Fruit fly (Drosophila melanogaster) whole organism, wandering third instar larva: ENCODE measurements around the gene betaGlu.

Experiments
- Abd-B ChIP-seq: fragments of >200 bp; optimal IDR thresholded peaks from 2 replicates; lab custom pipeline; 2017; ENCODE audit warnings: missing biosample characterization, missing genetic modification characterization
- CG32264 ChIP-seq: fragments of 200-800 bp; sonication (Bioruptor generic); optimal IDR thresholded peaks from 2 replicates; lab custom pipeline; 2016; ENCODE audit warnings: missing biosample characterization, missing genetic modification characterization
- CG9705 ChIP-seq: fragments of 200-800 bp; sonication (Bioruptor generic); optimal IDR thresholded peaks from 2 replicates; lab custom pipeline; 2018; ENCODE audit warnings: missing biosample characterization, mild to moderate bottlenecking, missing genetic modification characterization
- Dfd ChIP-seq: fragments of >200 bp; optimal IDR thresholded peaks from 2 replicates; lab custom pipeline; 2017; ENCODE audit warnings: missing biosample characterization, missing genetic modification characterization
- GATAd ChIP-seq: sonication (Bioruptor generic); optimal IDR thresholded peaks from 2 replicates; lab custom pipeline; 2016; ENCODE audit warnings: missing biosample characterization, missing genetic modification characterization
- HLH106 ChIP-seq: fragments of 200-800 bp; optimal IDR thresholded peaks from 3 replicates; lab custom pipeline; 2019; ENCODE audit warnings: missing biosample characterization, mild to moderate bottlenecking, missing genetic modification characterization, moderate library complexity
- Hnf4 ChIP-seq: fragments of 200-800 bp; sonication (Bioruptor generic); optimal IDR thresholded peaks from 2 replicates; lab custom pipeline; 2016; ENCODE audit warnings: missing biosample characterization, mild to moderate bottlenecking, missing genetic modification characterization
- Hr83 ChIP-seq: fragments of 200-300 bp; sonication (Bioruptor generic); optimal IDR thresholded peaks from 2 replicates; lab custom pipeline; 2016; ENCODE audit warnings: missing biosample characterization, mild to moderate bottlenecking, missing genetic modification characterization, moderate library complexity; ENCODE audit not compliant: poor library complexity, severe bottlenecking
- Jra ChIP-seq: sonication (Bioruptor generic); optimal IDR thresholded peaks from 2 replicates; lab custom pipeline; 2016; ENCODE audit warnings: missing biosample characterization, missing genetic modification characterization
- Mio ChIP-seq: sonication (Bioruptor generic); optimal IDR thresholded peaks from 2 replicates; lab custom pipeline; 2016; ENCODE audit warnings: missing biosample characterization, missing genetic modification characterization
- Myc ChIP-seq: fragments of >200 bp; optimal IDR thresholded peaks from 2 replicates; lab custom pipeline; 2017
- N ChIP-seq: fragments of >200 bp; optimal IDR thresholded peaks from 2 replicates; lab custom pipeline; 2018; ENCODE audit warnings: missing biosample characterization, missing external identifiers, missing genetic modification characterization
- OdsH ChIP-seq: fragments of 200-800 bp; sonication (Bioruptor generic); optimal IDR thresholded peaks from 2 replicates; lab custom pipeline; 2016; ENCODE audit warnings: missing biosample characterization, mild to moderate bottlenecking, missing genetic modification characterization
- Rel ChIP-seq, 2 experiments: fragments of 200-800 bp; sonication (Bioruptor generic) in 1 of 2; optimal IDR thresholded peaks; 2 replicates in 1 of 2; 3 replicates in 1 of 2; lab custom pipeline; 2016 to 2019; ENCODE audit warnings: mild to moderate bottlenecking in 2 of 2, missing biosample characterization in 2 of 2, missing genetic modification characterization in 2 of 2, moderate library complexity in 1 of 2
- Sp1 ChIP-seq: fragments of 200-800 bp; sonication (Bioruptor generic); optimal IDR thresholded peaks from 3 replicates; lab custom pipeline; 2019; ENCODE audit warnings: missing biosample characterization, mild to moderate bottlenecking, missing genetic modification characterization, moderate library complexity
- Vsx2 ChIP-seq: fragments of 200-300, 225-300 bp; sonication (Bioruptor generic); optimal IDR thresholded peaks from 2 replicates; lab custom pipeline; 2018; ENCODE audit warnings: missing biosample characterization, missing genetic modification characterization; ENCODE audit not compliant: partially characterized antibody
- brk ChIP-seq: fragments of 200-800 bp; sonication (Bioruptor generic); optimal IDR thresholded peaks from 2 replicates; lab custom pipeline; 2016; ENCODE audit warnings: missing biosample characterization, mild to moderate bottlenecking, missing genetic modification characterization
- dl ChIP-seq, 2 experiments: fragments of 175-275, 200-275 bp in 1 of 2; fragments of 200-275 bp in 1 of 2; sonication (Bioruptor generic); optimal IDR thresholded peaks; lab custom pipeline; 2018; ENCODE audit warnings: mild to moderate bottlenecking in 2 of 2, missing biosample characterization in 2 of 2, missing genetic modification characterization in 2 of 2, moderate library complexity in 2 of 2; ENCODE audit not compliant: partially characterized antibody in 2 of 2, insufficient read depth in 1 of 2
- dmrt93B ChIP-seq: fragments of 200-800 bp; sonication (Bioruptor generic); optimal IDR thresholded peaks from 2 replicates; lab custom pipeline; 2018; ENCODE audit warnings: missing biosample characterization, mild to moderate bottlenecking, missing genetic modification characterization
- dsf ChIP-seq: sonication (Bioruptor generic); optimal IDR thresholded peaks from 2 replicates; lab custom pipeline; 2016; ENCODE audit warnings: missing biosample characterization, missing genetic modification characterization, borderline replicate concordance
- ey ChIP-seq: fragments of 200-800 bp; sonication (Bioruptor generic); optimal IDR thresholded peaks from 2 replicates; lab custom pipeline; 2016; ENCODE audit warnings: missing biosample characterization, missing genetic modification characterization
- foxo ChIP-seq, 2 experiments: fragments of 200-800 bp; sonication (Bioruptor generic); optimal IDR thresholded peaks; 2 replicates in 1 of 2; 3 replicates in 1 of 2; lab custom pipeline; 2016 to 2017; ENCODE audit warnings: missing biosample characterization in 2 of 2, missing genetic modification characterization in 2 of 2
- fru ChIP-seq: fragments of 200-800 bp; sonication (Bioruptor generic); optimal IDR thresholded peaks from 3 replicates; lab custom pipeline; 2016; ENCODE audit warnings: missing biosample characterization, mild to moderate bottlenecking, missing genetic modification characterization
- h ChIP-seq: fragments of 200-800 bp; sonication (Bioruptor generic); optimal IDR thresholded peaks from 3 replicates; lab custom pipeline; 2016; ENCODE audit warnings: missing biosample characterization, mild to moderate bottlenecking, missing genetic modification characterization
- jim ChIP-seq: fragments of 175-275, 200-325 bp; sonication (Bioruptor generic); optimal IDR thresholded peaks from 2 replicates; lab custom pipeline; 2016; ENCODE audit warnings: missing biosample characterization, mild to moderate bottlenecking, missing genetic modification characterization
- lola ChIP-seq: fragments of >200 bp; optimal IDR thresholded peaks from 2 replicates; lab custom pipeline; 2017; ENCODE audit warnings: missing biosample characterization, missing genetic modification characterization
- pan ChIP-seq: fragments of >200 bp; optimal IDR thresholded peaks from 2 replicates; lab custom pipeline; 2017
- psq ChIP-seq: fragments of 200-800 bp; sonication (Bioruptor generic); optimal IDR thresholded peaks from 3 replicates; lab custom pipeline; 2017; ENCODE audit warnings: missing biosample characterization, mild to moderate bottlenecking, missing genetic modification characterization, moderate library complexity
- rgr ChIP-seq: fragments of 200-800 bp; sonication (Bioruptor generic); optimal IDR thresholded peaks from 3 replicates; lab custom pipeline; 2016; ENCODE audit warnings: missing biosample characterization, mild to moderate bottlenecking, missing genetic modification characterization
- sage ChIP-seq: fragments of 200-800 bp; sonication (Bioruptor generic); optimal IDR thresholded peaks from 2 replicates; lab custom pipeline; 2016; ENCODE audit warnings: missing biosample characterization, mild to moderate bottlenecking, missing genetic modification characterization
- sv ChIP-seq: fragments of 200-800 bp; sonication (Bioruptor generic); optimal IDR thresholded peaks from 3 replicates; lab custom pipeline; 2016; ENCODE audit warnings: missing biosample characterization, missing genetic modification characterization
- tai ChIP-seq: sonication (Bioruptor generic); optimal IDR thresholded peaks from 2 replicates; lab custom pipeline; 2016; ENCODE audit warnings: missing biosample characterization, missing genetic modification characterization
- woc ChIP-seq: sonication (Bioruptor generic); optimal IDR thresholded peaks from 2 replicates; lab custom pipeline; 2016; ENCODE audit warnings: missing biosample characterization, mild to moderate bottlenecking, missing genetic modification characterization

betaGlu gene

dm6 chr3R:31743279-31743678, 28.4 kb downstream of the betaGlu start, which contains the start of gene Tbca:
Tbca (plus strand) TSS chr3R:31743490.
- TF ChIP-seq Jra (GFP tag; lab: Kevin White, UChicago) (peak; percentile 97), pan (no peak), jim (GFP tag; lab: Kevin White, UChicago) (peak; percentile 35), Myc (lab: Kevin White, UChicago) (peak; percentile 8), Rel (GFP tag; optimal IDR thresholded peaks at IDR 0.05; lab: Kevin White, UChicago) (no peak), Rel (tag; optimal IDR thresholded peaks at IDR 0.05; lab: Kevin White, UChicago) (peak; percentile 82)
- TF ChIP-seq, all 38 proteins: peak for 4

DNA sequence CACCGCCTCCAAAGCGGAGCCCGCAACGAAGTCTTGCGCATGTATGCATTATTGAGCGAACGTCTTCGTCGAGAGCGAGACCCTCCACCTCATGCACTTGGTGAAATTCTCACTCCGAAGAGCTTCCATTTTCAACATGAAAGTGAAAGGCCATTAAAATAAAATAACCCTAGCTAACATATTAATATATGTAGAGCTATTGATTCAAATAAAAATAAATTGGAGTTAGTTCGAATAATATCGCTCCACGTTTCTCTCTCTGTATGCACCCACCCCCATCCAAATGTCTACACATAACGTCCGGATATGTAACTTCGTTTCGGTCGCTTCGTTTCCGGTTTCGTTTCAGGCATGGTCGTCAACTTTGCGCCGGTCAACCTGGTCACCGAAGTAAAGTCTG, 30.4 kb downstream of the betaGlu start:
- TF ChIP-seq foxo (GFP tag; optimal IDR thresholded peaks at IDR 0.05; lab: Kevin White, UChicago) (peak in 1 of 2 experiments; percentile 26), psq (no peak), Hr83 (no peak), lola (GFP tag; lab: Kevin White, UChicago) (no peak)

dm6 chr3R:31739067-31739786, 32.4 kb downstream of the betaGlu start:
- no peak for TF ChIP-seq HLH106 (tag; lab: Kevin White, UChicago)
- no peak for TF ChIP-seq GATAd
- TF ChIP-seq tai (GFP tag; lab: Kevin White, UChicago), result no peak
- no peak for TF ChIP-seq Hnf4
- TF ChIP-seq pan, result no peak
- TF ChIP-seq woc (GFP tag; lab: Kevin White, UChicago), result no peak
- TF ChIP-seq sv, result no peak
- no peak for TF ChIP-seq Dfd
- TF ChIP-seq Rel (GFP tag; optimal IDR thresholded peaks at IDR 0.05; lab: Kevin White, UChicago), result no peak
- TF ChIP-seq Rel (tag; optimal IDR thresholded peaks at IDR 0.05; lab: Kevin White, UChicago), result no peak
- TF ChIP-seq brk (GFP tag; lab: Kevin White, UChicago), result no peak

- TF ChIP-seq Vsx2 (no peak), Jra (GFP tag; lab: Kevin White, UChicago) (no peak), psq (no peak), pan (no peak), Abd-B (no peak), GATAd (no peak), Dfd (no peak), sage (no peak), OdsH (GFP tag; lab: Kevin White, UChicago) (no peak), lola (GFP tag; lab: Kevin White, UChicago) (no peak), rgr (GFP tag; lab: Kevin White, UChicago) (no peak), sv (no peak), dl (GFP tag; optimal IDR thresholded peaks at IDR 0.05; lab: Kevin White, UChicago; ENCODE audit: insufficient read depth in 1 of 2, partially characterized antibody in 2 of 2) (no peak), fru (GFP tag; lab: Kevin White, UChicago) (no peak), Sp1 (GFP tag; lab: Kevin White, UChicago) (no peak), Myc (lab: Kevin White, UChicago) (no peak), dsf (GFP tag; lab: Kevin White, UChicago) (no peak), Hr83 (no peak), ey (GFP tag; lab: Kevin White, UChicago) (no peak), HLH106 (tag; lab: Kevin White, UChicago) (no peak)
These were observed 33.5 kb downstream of the betaGlu start, which contains the start of gene eEF1alpha2 for dm6 chr3R:31738060-31738619. eEF1alpha2 (plus strand) TSS chr3R:31738468.

DNA sequence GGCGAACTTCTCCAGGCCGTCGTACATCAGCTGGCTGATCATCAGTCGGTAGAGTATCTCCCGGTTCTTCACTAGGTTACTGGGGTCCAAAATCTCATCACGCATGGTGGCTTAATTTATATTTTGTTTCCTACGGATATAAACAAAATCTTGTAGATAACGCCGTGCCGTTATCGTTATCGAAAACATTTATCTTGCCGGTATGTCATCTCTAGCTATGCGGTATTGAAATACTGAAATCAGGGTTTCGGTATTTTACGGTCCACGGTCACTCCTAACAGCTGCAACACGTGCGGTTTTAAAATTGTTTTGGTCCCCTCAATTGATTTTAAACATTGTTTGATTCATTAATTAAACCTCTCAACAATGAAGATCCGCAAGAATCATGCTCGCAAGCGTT, 34.9 kb downstream of the betaGlu start, which contains the start of the genes CstF50 and CG11563:
Gene CstF50, minus strand, starts transcription at position 188 of the 400 bp plus-strand sequence.
Gene CG11563, plus strand, starts transcription at position 260 of the 400 bp plus-strand sequence.
- no peak for TF ChIP-seq h (GFP tag; lab: Kevin White, UChicago)
- peak; percentile 38 for TF ChIP-seq Myc (lab: Kevin White, UChicago)
- TF ChIP-seq, all 38 proteins: peak for 1

dm6 chr3R:31727773-31728172, 43.9 kb downstream of the betaGlu start:
- TF ChIP-seq Mio (GFP tag; lab: Kevin White, UChicago) (no peak), Hnf4 (no peak), fru (GFP tag; lab: Kevin White, UChicago) (no peak), dmrt93B (GFP tag; lab: Kevin White, UChicago) (no peak), CG9705 (no peak), dl (GFP tag; optimal IDR thresholded peaks at IDR 0.05; lab: Kevin White, UChicago; ENCODE audit: insufficient read depth in 1 of 2, partially characterized antibody in 2 of 2) (no peak), CG32264 (no peak), woc (GFP tag; lab: Kevin White, UChicago) (no peak), sage (no peak), h (GFP tag; lab: Kevin White, UChicago) (no peak), ey (GFP tag; lab: Kevin White, UChicago) (no peak), lola (GFP tag; lab: Kevin White, UChicago) (no peak), N (GFP tag; lab: Kevin White, UChicago) (no peak), Myc (lab: Kevin White, UChicago) (no peak), Jra (GFP tag; lab: Kevin White, UChicago) (no peak), GATAd (no peak), HLH106 (tag; lab: Kevin White, UChicago) (no peak), OdsH (GFP tag; lab: Kevin White, UChicago) (no peak), jim (GFP tag; lab: Kevin White, UChicago) (no peak)
